Fruit fly (Drosophila melanogaster) whole organism, embryonic: ENCODE data around the gene Atg18b.

Experiments used
- CG12155 ChIP-seq: fragments of 200-800 bp; sonication (Bioruptor generic); optimal IDR thresholded peaks from 3 replicates; lab custom pipeline; 2016; ENCODE audit warnings: missing biosample characterization, missing genetic modification characterization
- CG17829 ChIP-seq: fragments of 200-800 bp; optimal IDR thresholded peaks from 2 replicates; lab custom pipeline; 2019; ENCODE audit warnings: missing biosample characterization, mild to moderate bottlenecking, missing genetic modification characterization, moderate library complexity
- CG2120 ChIP-seq: fragments of 200-800 bp; sonication (Bioruptor generic); optimal IDR thresholded peaks from 3 replicates; lab custom pipeline; 2016; ENCODE audit warnings: missing biosample characterization, missing genetic modification characterization
- CG2678 ChIP-seq: fragments of 200-800 bp; sonication (Bioruptor generic); optimal IDR thresholded peaks from 3 replicates; lab custom pipeline; 2019; ENCODE audit warnings: missing biosample characterization, mild to moderate bottlenecking, missing genetic modification characterization, moderate library complexity
- CG30403 ChIP-seq: fragments of 200-800 bp; sonication (Bioruptor generic); optimal IDR thresholded peaks from 3 replicates; lab custom pipeline; 2016; ENCODE audit warnings: missing biosample characterization, missing genetic modification characterization
- CG3281 ChIP-seq: fragments of 200-800 bp; sonication (Bioruptor generic); optimal IDR thresholded peaks from 3 replicates; lab custom pipeline; 2017; ENCODE audit warnings: missing biosample characterization, mild to moderate bottlenecking, missing genetic modification characterization
- CG4360 ChIP-seq: fragments of 200-800 bp; sonication (Bioruptor generic); IDR thresholded peaks from 2 replicates; pipeline ENCODE4 v1.3.6; 2022; ENCODE audit warnings: missing biosample characterization, missing genetic modification characterization
- CG4617 ChIP-seq: fragments of 200-800 bp; sonication (Bioruptor generic); optimal IDR thresholded peaks from 3 replicates; lab custom pipeline; 2016; ENCODE audit warnings: missing biosample characterization, missing genetic modification characterization, borderline replicate concordance
- CG7372 ChIP-seq: fragments of 200-800 bp; sonication (Bioruptor generic); IDR thresholded peaks from 2 replicates; pipeline ENCODE4 v1.3.6; 2022; ENCODE audit warnings: missing biosample characterization, missing genetic modification characterization
- CG7839 ChIP-seq: fragments of 200-800 bp; sonication (Bioruptor generic); optimal IDR thresholded peaks from 3 replicates; lab custom pipeline; 2018; ENCODE audit warnings: missing biosample characterization, mild to moderate bottlenecking, missing genetic modification characterization, moderate library complexity
- CG8089 ChIP-seq: fragments of 200-800 bp; sonication (Bioruptor generic); optimal IDR thresholded peaks from 3 replicates; lab custom pipeline; 2016; ENCODE audit warnings: missing biosample characterization, missing genetic modification characterization
- CG9876 ChIP-seq: fragments of 200-800 bp; sonication (Bioruptor generic); optimal IDR thresholded peaks from 2 replicates; lab custom pipeline; 2016; ENCODE audit warnings: missing biosample characterization, missing genetic modification characterization
- CG9932 ChIP-seq: fragments of 200-800 bp; sonication (Bioruptor generic); IDR thresholded peaks from 2 replicates; pipeline ENCODE4 v1.3.6; 2022; ENCODE audit warnings: missing biosample characterization, missing genetic modification characterization
- CoRest ChIP-seq: fragments of 200-800 bp; sonication (Bioruptor generic); optimal IDR thresholded peaks from 3 replicates; lab custom pipeline; 2018; ENCODE audit warnings: missing biosample characterization, mild to moderate bottlenecking, missing genetic modification characterization, moderate library complexity
- D19A ChIP-seq: fragments of 200-800 bp; optimal IDR thresholded peaks from 3 replicates; lab custom pipeline; 2019; ENCODE audit warnings: missing biosample characterization, mild to moderate bottlenecking, missing genetic modification characterization, moderate library complexity
- Fer3 ChIP-seq: fragments of 200-800 bp; sonication (Bioruptor generic); optimal IDR thresholded peaks from 2 replicates; lab custom pipeline; 2018; ENCODE audit warnings: missing biosample characterization, mild to moderate bottlenecking, missing genetic modification characterization, moderate library complexity
- Hmr ChIP-seq: fragments of 200-800 bp; sonication (Bioruptor generic); optimal IDR thresholded peaks from 3 replicates; lab custom pipeline; 2017; ENCODE audit warnings: mild to moderate bottlenecking, missing biosample characterization, missing genetic modification reagents, missing genetic modification characterization
- Med ChIP-seq: fragments of 200-800 bp; sonication (Bioruptor generic); peaks from one replicate; lab custom pipeline; 2016; ENCODE audit warnings: missing biosample characterization, missing genetic modification characterization, mild to moderate bottlenecking, inconsistent platforms, moderate library complexity
- Meics ChIP-seq: fragments of 200-800 bp; sonication (Bioruptor generic); optimal IDR thresholded peaks from 2 replicates; lab custom pipeline; 2017; ENCODE audit warnings: missing biosample characterization, mild to moderate bottlenecking, missing genetic modification characterization
- NFAT ChIP-seq: fragments of 200-800 bp; sonication (Bioruptor generic); IDR thresholded peaks from 2 replicates; pipeline ENCODE4 v1.3.6; 2022; ENCODE audit warnings: missing biosample characterization, missing genetic modification characterization
- Ptx1 ChIP-seq: fragments of 200-800 bp; sonication (Bioruptor generic); IDR thresholded peaks from 2 replicates; pipeline ENCODE4 v1.3.6; 2022; ENCODE audit warnings: missing biosample characterization, missing genetic modification characterization
- Rfx ChIP-seq: fragments of 200-800 bp; sonication (Bioruptor generic); IDR thresholded peaks from 2 replicates; pipeline ENCODE4 v1.3.6; 2022; ENCODE audit warnings: missing biosample characterization, missing genetic modification characterization
- Stat92E ChIP-seq, 3 experiments: fragments of >200 bp in 2 of 3; fragments of 200-800 bp in 1 of 3; sonication (Bioruptor generic) in 1 of 3; optimal IDR thresholded peaks; 2 replicates each; lab custom pipeline; 2017 to 2019; ENCODE audit warnings: missing biosample characterization in 3 of 3, missing genetic modification characterization in 3 of 3, mild to moderate bottlenecking in 1 of 3, moderate library complexity in 1 of 3
- ap ChIP-seq: fragments of 200-800 bp; sonication (Bioruptor generic); IDR thresholded peaks from 2 replicates; pipeline ENCODE4 v1.3.6; 2022; ENCODE audit warnings: missing biosample characterization, missing genetic modification characterization
- caup ChIP-seq: fragments of 200-800 bp; sonication (Bioruptor generic); optimal IDR thresholded peaks from 3 replicates; lab custom pipeline; 2017; ENCODE audit warnings: missing biosample characterization, mild to moderate bottlenecking, missing genetic modification characterization, moderate library complexity; ENCODE audit not compliant: severe bottlenecking
- dm ChIP-seq: fragments of 200-800 bp; sonication (Bioruptor generic); optimal IDR thresholded peaks from 3 replicates; lab custom pipeline; 2016; ENCODE audit warnings: missing biosample characterization, missing genetic modification characterization
- eve ChIP-seq, 2 experiments: fragments of >200 bp; optimal IDR thresholded peaks; 2 replicates each; lab custom pipeline; 2017; ENCODE audit warnings: missing biosample characterization in 2 of 2, missing genetic modification characterization in 2 of 2
- exex ChIP-seq: fragments of 200-800 bp; sonication (Bioruptor generic); optimal IDR thresholded peaks from 4 replicates; lab custom pipeline; 2018; ENCODE audit warnings: missing biosample characterization, mild to moderate bottlenecking, missing genetic modification characterization, moderate library complexity
- gem ChIP-seq: fragments of 200-800 bp; sonication (Bioruptor generic); optimal IDR thresholded peaks from 2 replicates; lab custom pipeline; 2019; ENCODE audit warnings: missing biosample characterization, mild to moderate bottlenecking, missing genetic modification characterization, moderate library complexity
- grau ChIP-seq: fragments of 200-800 bp; optimal IDR thresholded peaks from 3 replicates; lab custom pipeline; 2019; ENCODE audit warnings: missing biosample characterization, mild to moderate bottlenecking, missing genetic modification characterization, moderate library complexity
- lab ChIP-seq: fragments of 200-800 bp; sonication (Bioruptor generic); optimal IDR thresholded peaks from 3 replicates; lab custom pipeline; 2017; ENCODE audit warnings: missing biosample characterization, missing genetic modification characterization, mild to moderate bottlenecking, moderate library complexity, missing genetic modification reagents
- lilli ChIP-seq: fragments of 200-800 bp; sonication (Bioruptor generic); optimal IDR thresholded peaks from 3 replicates; lab custom pipeline; 2016; ENCODE audit warnings: missing biosample characterization, missing genetic modification characterization
- lov ChIP-seq, 2 experiments: fragments of 200-800 bp in 1 of 2; fragments of >200 bp in 1 of 2; sonication (Bioruptor generic) in 1 of 2; IDR thresholded peaks in 1 of 2; optimal IDR thresholded peaks in 1 of 2; 2 replicates in 1 of 2; 3 replicates in 1 of 2; pipeline versions ENCODE4 v1.3.6 to Lab custom; 2017 to 2022; ENCODE audit warnings: missing biosample characterization in 1 of 2, missing genetic modification characterization in 1 of 2
- mirr ChIP-seq: fragments of 200-800 bp; sonication (Bioruptor generic); optimal IDR thresholded peaks from 3 replicates; lab custom pipeline; 2018; ENCODE audit warnings: missing biosample characterization, mild to moderate bottlenecking, missing genetic modification characterization
- nau ChIP-seq: fragments of 200-800 bp; sonication (Bioruptor generic); optimal IDR thresholded peaks from 3 replicates; lab custom pipeline; 2017; ENCODE audit warnings: missing biosample characterization, mild to moderate bottlenecking, missing genetic modification characterization, missing genetic modification reagents
- onecut ChIP-seq: fragments of 200-800 bp; sonication (Bioruptor generic); IDR thresholded peaks from 2 replicates; pipeline ENCODE4 v1.3.6; 2022; ENCODE audit warnings: missing biosample characterization, missing genetic modification characterization
- row ChIP-seq: fragments of 200-800 bp; sonication (Bioruptor generic); IDR thresholded peaks from 3 replicates; pipeline ENCODE4 v1.3.6; 2022; ENCODE audit warnings: missing biosample characterization, missing genetic modification characterization
- sc ChIP-seq, 3 experiments: fragments of >200 bp in 2 of 3; fragments of 200-800 bp in 1 of 3; sonication (Bioruptor generic) in 1 of 3; optimal IDR thresholded peaks; 2 replicates in 2 of 3; 3 replicates in 1 of 3; lab custom pipeline; 2017; ENCODE audit warnings: mild to moderate bottlenecking in 1 of 3, missing biosample characterization in 1 of 3, missing genetic modification characterization in 1 of 3, missing genetic modification reagents in 1 of 3
- sens ChIP-seq: fragments of 200-800 bp; sonication (Bioruptor generic); peaks from one replicate; lab custom pipeline; 2016; ENCODE audit warnings: missing biosample characterization, missing genetic modification characterization
- slbo ChIP-seq: fragments of 200-800 bp; sonication (Bioruptor generic); IDR thresholded peaks from 2 replicates; pipeline ENCODE4 v1.3.6; 2022; ENCODE audit warnings: missing biosample characterization, missing genetic modification characterization

Gene Atg18b

dm6 chr2L:21195331-21195730 lies 25.0 kb downstream of the Atg18b start:
- TF ChIP-seq CG7839 (tag; lab: Kevin White, UChicago): peak; percentile 16
- TF ChIP-seq Hmr (GFP tag; lab: Kevin White, UChicago): peak; percentile 18
- TF ChIP-seq lilli: no peak
- TF ChIP-seq CG3281: peak; percentile 31
- TF ChIP-seq nau: no peak
- peak; percentile 43; the same call in 1 of the 2 replicates for TF ChIP-seq slbo (GFP tag; lab: Robert Waterston, UW)
- peak; percentile 63 for TF ChIP-seq lab (GFP tag; lab: Kevin White, UChicago)
- no peak for TF ChIP-seq eve (GFP tag; optimal IDR thresholded peaks at IDR 0.05; lab: Kevin White, UChicago)
- peak; percentile 31 for TF ChIP-seq grau
- peak; percentile 36 for TF ChIP-seq Meics (GFP tag; lab: Kevin White, UChicago)
- peak; percentile 49 for TF ChIP-seq CG2678
- TF ChIP-seq CG7372 (GFP tag; lab: Robert Waterston, UW): 0 out of 2 replicates have a peak, but pooled peaks have one; percentile 18
- TF ChIP-seq NFAT: peak; percentile 18; the same call in 1 of the 2 replicates
- 0 out of 2 replicates have a peak, but pooled peaks have one; percentile 12 for TF ChIP-seq CG9932 (GFP tag; lab: Robert Waterston, UW)
- TF ChIP-seq gem: peak; percentile 29
- TF ChIP-seq Rfx (GFP tag; lab: Robert Waterston, UW): peak; percentile 57; the same call in 1 of the 2 replicates
- 0 out of 2 replicates have a peak, but pooled peaks have one; percentile 9 for TF ChIP-seq Ptx1 (GFP tag; lab: Robert Waterston, UW)
- peak; percentile 42 for TF ChIP-seq CG2120
- TF ChIP-seq CoRest: peak; percentile 28
- peak; percentile 55 for TF ChIP-seq D19A (tag; lab: Kevin White, UChicago)
- TF ChIP-seq caup: no peak
- TF ChIP-seq row: peak; percentile 45
- TF ChIP-seq CG4360 (GFP tag; lab: Robert Waterston, UW): no peak
- TF ChIP-seq CG9876 (GFP tag; lab: Kevin White, UChicago): no peak
- peak; percentile 40 for TF ChIP-seq Fer3 (tag; lab: Kevin White, UChicago)
- TF ChIP-seq Med (GFP tag; lab: Kevin White, UChicago): peak; percentile 69
- TF ChIP-seq exex (tag; lab: Kevin White, UChicago): peak; percentile 33
- TF ChIP-seq CG30403: peak; percentile 11

dm6 chr2L:21189273-21189781 lies 31.0 kb downstream of the Atg18b start:
- TF ChIP-seq sens (GFP tag; lab: Kevin White, UChicago) (peak; percentile 58), onecut (peak; percentile 59), CG12155 (GFP tag; lab: Kevin White, UChicago) (no peak), mirr (GFP tag; lab: Kevin White, UChicago) (peak; percentile 91), lab (GFP tag; lab: Kevin White, UChicago) (peak; percentile 16), exex (tag; lab: Kevin White, UChicago) (peak; percentile 76), dm (GFP tag; lab: Kevin White, UChicago) (no peak), CG4617 (GFP tag; lab: Kevin White, UChicago) (no peak), CG30403 (no peak), lov (optimal IDR thresholded peaks at IDR 0.05; lab: Kevin White, UChicago) (no peak), lov (GFP tag; IDR thresholded peaks at IDR 0.05; lab: Robert Waterston, UW) (0 out of 3 replicates have a peak, but pooled peaks have one; percentile 15), sc (optimal IDR thresholded peaks at IDR 0.05; lab: Kevin White, UChicago) (no peak), sc (GFP tag; optimal IDR thresholded peaks at IDR 0.05; lab: Kevin White, UChicago) (no peak), CG8089 (GFP tag; lab: Kevin White, UChicago) (no peak), Stat92E (GFP tag; optimal IDR thresholded peaks at IDR 0.05; lab: Kevin White, UChicago) (no peak), CG17829 (tag; lab: Kevin White, UChicago) (no peak), ap (no peak)
